Fruit fly (Drosophila melanogaster) whole organism, embryonic: Measurements from ENCODE around the gene bon.
A peak's percentile ranks its signal among the peaks of the same experiment; 100 is the strongest.

Experiments used
- Atf-2 ChIP-seq: fragments of 200-800 bp; sonication (Bioruptor generic); optimal IDR thresholded peaks from 2 replicates; lab custom pipeline; 2016; ENCODE audit warnings: missing biosample characterization, missing genetic modification characterization
- CG10462 ChIP-seq: fragments of 200-800 bp; sonication (Bioruptor generic); optimal IDR thresholded peaks from 2 replicates; lab custom pipeline; 2016; ENCODE audit warnings: missing biosample characterization, missing genetic modification characterization
- CG11560 ChIP-seq: fragments of 200-800 bp; sonication (Bioruptor generic); IDR thresholded peaks from 3 replicates; pipeline ENCODE4 v1.3.6; 2022; ENCODE audit warnings: missing biosample characterization, missing genetic modification characterization
- CG12391 ChIP-seq: fragments of 200-800 bp; sonication (Bioruptor generic); optimal IDR thresholded peaks from 3 replicates; lab custom pipeline; 2018; ENCODE audit warnings: missing biosample characterization, mild to moderate bottlenecking, missing genetic modification characterization, moderate library complexity
- CG14965 ChIP-seq: fragments of 200-800 bp; sonication (Bioruptor generic); optimal IDR thresholded peaks from 2 replicates; lab custom pipeline; 2016; ENCODE audit warnings: missing biosample characterization, missing genetic modification characterization, borderline replicate concordance
- CG15011 ChIP-seq: fragments of 200-800 bp; sonication (Bioruptor generic); optimal IDR thresholded peaks from 3 replicates; lab custom pipeline; 2018; ENCODE audit warnings: missing biosample characterization, mild to moderate bottlenecking, missing genetic modification characterization
- CG15601 ChIP-seq: fragments of 200-800 bp; sonication (Bioruptor generic); optimal IDR thresholded peaks from 3 replicates; lab custom pipeline; 2019; ENCODE audit warnings: missing biosample characterization, mild to moderate bottlenecking, missing genetic modification characterization, moderate library complexity
- CG2199 ChIP-seq: fragments of 200-800 bp; sonication (Bioruptor generic); IDR thresholded peaks from 3 replicates; pipeline ENCODE4 v1.3.6; 2022; ENCODE audit warnings: missing biosample characterization, missing genetic modification characterization
- CG30403 ChIP-seq: fragments of 200-800 bp; sonication (Bioruptor generic); optimal IDR thresholded peaks from 3 replicates; lab custom pipeline; 2016; ENCODE audit warnings: missing biosample characterization, missing genetic modification characterization
- CG3726 ChIP-seq: fragments of 200-800 bp; sonication (Bioruptor generic); IDR thresholded peaks from 3 replicates; pipeline ENCODE4, ENCODE4 v1.3.6; 2022; ENCODE audit warnings: missing biosample characterization, missing genetic modification characterization
- CG3995 ChIP-seq: fragments of 200-800 bp; sonication (Bioruptor generic); optimal IDR thresholded peaks from 3 replicates; lab custom pipeline; 2016; ENCODE audit warnings: missing biosample characterization, missing genetic modification characterization
- CG4617 ChIP-seq: fragments of 200-800 bp; sonication (Bioruptor generic); optimal IDR thresholded peaks from 3 replicates; lab custom pipeline; 2016; ENCODE audit warnings: missing biosample characterization, missing genetic modification characterization, borderline replicate concordance
- CG4820 ChIP-seq: fragments of 200-800 bp; sonication (Bioruptor generic); optimal IDR thresholded peaks from 3 replicates; lab custom pipeline; 2016; ENCODE audit warnings: missing biosample characterization, missing genetic modification characterization
- CG6254 ChIP-seq: fragments of 200-800 bp; sonication (Bioruptor generic); optimal IDR thresholded peaks from 3 replicates; lab custom pipeline; 2017; ENCODE audit warnings: mild to moderate bottlenecking, missing biosample characterization, missing genetic modification reagents, missing genetic modification characterization
- CG6813 ChIP-seq: fragments of 200-800 bp; sonication (Bioruptor generic); optimal IDR thresholded peaks from 2 replicates; lab custom pipeline; 2017; ENCODE audit warnings: missing biosample characterization, missing genetic modification characterization, mild to moderate bottlenecking, moderate library complexity, missing genetic modification reagents
- CG7271 ChIP-seq: fragments of 200-800 bp; sonication (Bioruptor generic); optimal IDR thresholded peaks from 2 replicates; lab custom pipeline; 2018; ENCODE audit warnings: missing biosample characterization, mild to moderate bottlenecking, missing genetic modification characterization, moderate library complexity
- CG8944 ChIP-seq: fragments of 200-800 bp; sonication (Bioruptor generic); optimal IDR thresholded peaks from 3 replicates; lab custom pipeline; 2016; ENCODE audit warnings: missing biosample characterization, missing genetic modification characterization
- CG9797 ChIP-seq: fragments of 200-800 bp; sonication (Bioruptor generic); optimal IDR thresholded peaks from 3 replicates; lab custom pipeline; 2018; ENCODE audit warnings: missing biosample characterization, mild to moderate bottlenecking, missing genetic modification characterization
- CkIIα-i1 ChIP-seq: fragments of 200-800 bp; sonication (Bioruptor generic); IDR thresholded peaks from 2 replicates; pipeline ENCODE4 v1.3.6; 2022; ENCODE audit warnings: missing biosample characterization, missing genetic modification characterization
- Doc3 ChIP-seq: fragments of 200-800 bp; sonication (Bioruptor generic); IDR thresholded peaks from 3 replicates; pipeline ENCODE4 v1.3.6; 2022; ENCODE audit warnings: missing biosample characterization, missing genetic modification characterization; ENCODE audit not compliant: partially characterized antibody
- Dref ChIP-seq: fragments of 200-800 bp; sonication (Bioruptor generic); IDR thresholded peaks from 2 replicates; pipeline ENCODE4 v1.3.6; 2022; ENCODE audit warnings: missing biosample characterization, missing genetic modification characterization
- E2f2 ChIP-seq: fragments of 200-800 bp; sonication (Bioruptor generic); IDR thresholded peaks from 2 replicates; pipeline ENCODE4 v1.3.6; 2022; ENCODE audit warnings: missing biosample characterization, missing genetic modification characterization
- H15 ChIP-seq: fragments of 200-800 bp; sonication (Bioruptor generic); IDR thresholded peaks from 3 replicates; pipeline ENCODE4 v1.3.6; 2022; ENCODE audit warnings: missing biosample characterization, missing genetic modification characterization
- Hmx ChIP-seq: fragments of 200-800 bp; sonication (Bioruptor generic); optimal IDR thresholded peaks from 2 replicates; lab custom pipeline; 2016; ENCODE audit warnings: missing biosample characterization, missing genetic modification characterization
- Hr3 ChIP-seq: fragments of 200-800 bp; sonication (Bioruptor generic); optimal IDR thresholded peaks from 3 replicates; lab custom pipeline; 2016; ENCODE audit warnings: missing biosample characterization, missing genetic modification characterization
- Lhr ChIP-seq: fragments of 200-800 bp; sonication (Bioruptor generic); optimal IDR thresholded peaks from 3 replicates; lab custom pipeline; 2017; ENCODE audit warnings: mild to moderate bottlenecking, missing biosample characterization, missing genetic modification reagents, missing genetic modification characterization
- NFAT ChIP-seq: fragments of 200-800 bp; sonication (Bioruptor generic); IDR thresholded peaks from 2 replicates; pipeline ENCODE4 v1.3.6; 2022; ENCODE audit warnings: missing biosample characterization, missing genetic modification characterization
- Pdp1 ChIP-seq, 2 experiments: fragments of 200-800 bp; sonication (Bioruptor generic); optimal IDR thresholded peaks; 3 replicates each; lab custom pipeline; 2016; ENCODE audit warnings: missing biosample characterization in 2 of 2, missing genetic modification characterization in 2 of 2, mild to moderate bottlenecking in 1 of 2, moderate library complexity in 1 of 2
- Scr ChIP-seq: fragments of 200-800 bp; sonication (Bioruptor generic); IDR thresholded peaks from 2 replicates; pipeline ENCODE4 v1.3.6; 2022; ENCODE audit warnings: missing biosample characterization, missing genetic modification characterization; ENCODE audit not compliant: partially characterized antibody
- Stat92E ChIP-seq, 3 experiments: fragments of >200 bp in 2 of 3; fragments of 200-800 bp in 1 of 3; sonication (Bioruptor generic) in 1 of 3; optimal IDR thresholded peaks; 2 replicates each; lab custom pipeline; 2017 to 2019; ENCODE audit warnings: missing biosample characterization in 3 of 3, missing genetic modification characterization in 3 of 3, mild to moderate bottlenecking in 1 of 3, moderate library complexity in 1 of 3
- ab ChIP-seq: fragments of 200-800 bp; sonication (Bioruptor generic); optimal IDR thresholded peaks from 2 replicates; lab custom pipeline; 2016; ENCODE audit warnings: missing biosample characterization, missing genetic modification characterization
- bbx ChIP-seq: fragments of 200-800 bp; sonication (Bioruptor generic); IDR thresholded peaks from 2 replicates; pipeline ENCODE4 v1.3.6; 2022; ENCODE audit warnings: missing biosample characterization, missing genetic modification characterization; ENCODE audit not compliant: partially characterized antibody
- ci ChIP-seq: fragments of 200-800 bp; sonication (Bioruptor generic); IDR thresholded peaks from 3 replicates; pipeline ENCODE4 v1.3.6; 2022; ENCODE audit warnings: missing biosample characterization, missing genetic modification characterization
- crc ChIP-seq: fragments of 200-800 bp; sonication (Bioruptor generic); optimal IDR thresholded peaks from 2 replicates; lab custom pipeline; 2016; ENCODE audit warnings: missing biosample characterization, missing genetic modification characterization
- dm ChIP-seq: fragments of 200-800 bp; sonication (Bioruptor generic); optimal IDR thresholded peaks from 3 replicates; lab custom pipeline; 2016; ENCODE audit warnings: missing biosample characterization, missing genetic modification characterization
- ftz-f1 ChIP-seq: fragments of 200-800 bp; sonication (Bioruptor generic); optimal IDR thresholded peaks from 2 replicates; lab custom pipeline; 2016; ENCODE audit warnings: missing biosample characterization, missing genetic modification characterization
- gsb-n ChIP-seq: fragments of 200-800 bp; sonication (Bioruptor generic); optimal IDR thresholded peaks from 3 replicates; lab custom pipeline; 2018; ENCODE audit warnings: missing biosample characterization, mild to moderate bottlenecking, missing genetic modification characterization
- nmo ChIP-seq: fragments of 200-800 bp; sonication (Bioruptor generic); optimal IDR thresholded peaks from 2 replicates; lab custom pipeline; 2018; ENCODE audit warnings: missing biosample characterization, mild to moderate bottlenecking, missing genetic modification characterization, moderate library complexity
- prd ChIP-seq, 3 experiments: fragments of >200 bp in 2 of 3; fragments of 200-800 bp in 1 of 3; sonication (Bioruptor generic) in 1 of 3; optimal IDR thresholded peaks in 2 of 3; IDR thresholded peaks in 1 of 3; 2 replicates in 2 of 3; 3 replicates in 1 of 3; pipeline versions ENCODE4 v1.3.6 to Lab custom; 2017 to 2022; ENCODE audit warnings: missing biosample characterization in 1 of 3, missing genetic modification characterization in 1 of 3
- pros ChIP-seq: fragments of 200-800 bp; sonication (Bioruptor generic); optimal IDR thresholded peaks from 3 replicates; lab custom pipeline; 2019; ENCODE audit warnings: missing biosample characterization, mild to moderate bottlenecking, missing genetic modification characterization, moderate library complexity
- pum ChIP-seq: fragments of 200-800 bp; sonication (Bioruptor generic); optimal IDR thresholded peaks from 2 replicates; lab custom pipeline; 2016; ENCODE audit warnings: missing biosample characterization, missing genetic modification characterization
- ranshi ChIP-seq: fragments of 200-800 bp; sonication (Bioruptor generic); IDR thresholded peaks from 2 replicates; pipeline ENCODE4 v1.3.6; 2022; ENCODE audit warnings: missing biosample characterization, missing genetic modification characterization
- run ChIP-seq: fragments of 200-800 bp; sonication (Bioruptor generic); optimal IDR thresholded peaks from 3 replicates; lab custom pipeline; 2018; ENCODE audit warnings: missing biosample characterization, mild to moderate bottlenecking, missing genetic modification characterization
- salm ChIP-seq: fragments of 200-800 bp; sonication (Bioruptor generic); optimal IDR thresholded peaks from 2 replicates; lab custom pipeline; 2018; ENCODE audit warnings: missing biosample characterization, mild to moderate bottlenecking, missing genetic modification characterization
- scrt ChIP-seq: fragments of 200-800 bp; sonication (Bioruptor generic); optimal IDR thresholded peaks from 2 replicates; lab custom pipeline; 2018; ENCODE audit warnings: missing biosample characterization, mild to moderate bottlenecking, missing genetic modification characterization, moderate library complexity
- sd ChIP-seq: fragments of 200-800 bp; sonication (Bioruptor generic); optimal IDR thresholded peaks from 3 replicates; lab custom pipeline; 2018; ENCODE audit warnings: missing biosample characterization, mild to moderate bottlenecking, missing genetic modification characterization, moderate library complexity
- slou ChIP-seq: fragments of 200-800 bp; sonication (Bioruptor generic); optimal IDR thresholded peaks from 3 replicates; lab custom pipeline; 2016; ENCODE audit warnings: missing biosample characterization, missing genetic modification characterization
- trem ChIP-seq: fragments of 200-800 bp; optimal IDR thresholded peaks from 3 replicates; lab custom pipeline; 2019; ENCODE audit warnings: missing biosample characterization, mild to moderate bottlenecking, missing genetic modification characterization, moderate library complexity
- tup ChIP-seq: fragments of 200-800 bp; sonication (Bioruptor generic); optimal IDR thresholded peaks from 2 replicates; lab custom pipeline; 2016; ENCODE audit warnings: missing biosample characterization, mild to moderate bottlenecking, missing genetic modification characterization, moderate library complexity
- zen2 ChIP-seq: fragments of 200-800 bp; sonication (Bioruptor generic); IDR thresholded peaks from 3 replicates; pipeline ENCODE4 v1.3.6; 2022; ENCODE audit warnings: missing biosample characterization, missing genetic modification characterization; ENCODE audit not compliant: partially characterized antibody

Gene bon

DNA sequence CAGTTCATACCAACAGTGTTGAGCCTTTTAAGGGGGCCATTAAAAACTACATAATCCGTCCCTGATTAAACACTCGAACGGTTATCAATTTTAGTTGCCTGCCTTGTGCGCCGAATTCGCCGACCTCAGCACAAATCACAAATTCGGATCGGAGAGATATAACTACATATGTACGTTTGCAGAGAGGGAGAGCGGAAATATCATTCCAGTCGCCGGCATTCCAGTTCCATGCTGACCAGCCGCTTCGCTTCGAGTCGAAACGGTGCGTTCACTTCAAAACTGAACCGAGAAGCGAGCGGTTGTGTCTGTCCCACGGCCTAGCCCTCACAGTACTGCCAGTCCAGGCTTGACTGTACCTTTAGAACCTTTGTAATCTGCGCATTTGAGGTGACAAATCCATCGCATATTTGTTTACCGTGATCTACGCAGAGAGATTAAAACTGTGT lies 18.4 kb upstream of the bon start (continued):
- TF ChIP-seq CG8944 (GFP tag; lab: Kevin White, UChicago) (no peak), tup (GFP tag; lab: Kevin White, UChicago) (no peak), CG6254 (GFP tag; lab: Kevin White, UChicago) (no peak), Hmx (GFP tag; lab: Kevin White, UChicago) (no peak), Hr3 (no peak), CG9797 (GFP tag; lab: Kevin White, UChicago) (no peak), CG2199 (GFP tag; lab: Robert Waterston, UW) (no peak), CG14965 (GFP tag; lab: Kevin White, UChicago) (no peak), CG4820 (GFP tag; lab: Kevin White, UChicago) (no peak), Atf-2 (no peak), run (tag; lab: Kevin White, UChicago) (no peak), sd (tag; lab: Kevin White, UChicago) (peak; percentile 61), Doc3 (GFP tag; lab: Robert Waterston, UW) (no peak), CG12391 (tag; lab: Kevin White, UChicago) (no peak), slou (GFP tag; lab: Kevin White, UChicago) (no peak), gsb-n (no peak), Scr (GFP tag; lab: Robert Waterston, UW) (no peak), ftz-f1 (GFP tag; lab: Kevin White, UChicago) (peak; percentile 38), crc (GFP tag; lab: Kevin White, UChicago) (no peak), ranshi (GFP tag; lab: Robert Waterston, UW) (no peak), CG11560 (no peak), pum (no peak), NFAT (GFP tag; lab: Robert Waterston, UW) (peak; percentile 32; the same call in 1 of the 2 replicates), CG3726 (no peak), CG15011 (GFP tag; lab: Kevin White, UChicago) (no peak), ab (no peak), pros (GFP tag; lab: Kevin White, UChicago) (no peak), salm (tag; lab: Kevin White, UChicago) (no peak), H15 (GFP tag; lab: Robert Waterston, UW) (no peak)

DNA sequence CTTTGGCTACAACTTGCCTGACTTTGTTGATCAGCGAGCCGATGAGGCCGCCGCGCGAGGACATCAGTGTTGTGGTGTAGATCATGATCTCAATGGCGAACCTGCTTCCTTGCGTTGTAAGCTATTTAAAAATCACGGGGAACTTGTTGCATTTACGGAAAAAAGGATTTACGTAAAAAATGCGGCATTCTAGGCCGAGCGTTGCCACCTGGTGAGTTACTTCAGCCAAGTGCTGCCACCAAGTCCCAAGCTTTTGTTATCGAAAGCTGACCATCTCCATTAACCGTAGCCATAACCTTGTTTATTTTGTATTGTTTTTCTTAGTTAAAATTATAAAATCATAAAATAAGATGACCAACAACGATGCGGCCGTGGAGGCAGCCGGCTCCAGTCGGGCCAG lies 16.1 kb upstream of the bon start, which contains the start of the genes TFAM and CG5412:
TSS of gene TFAM (minus strand) at position 222 of the 400 bp plus-strand sequence.
TSS of gene CG5412 (plus strand) at position 265 of the 400 bp plus-strand sequence.
- peak; percentile 56; the same call in 1 of the 2 replicates for TF ChIP-seq E2f2
- peak; percentile 24 for TF ChIP-seq dm (GFP tag; lab: Kevin White, UChicago)
- TF ChIP-seq bbx: peak; percentile 61; the same call in 1 of the 2 replicates
- peak in 1 of 3 experiments; percentile 49 for TF ChIP-seq Stat92E (GFP tag; optimal IDR thresholded peaks at IDR 0.05; lab: Kevin White, UChicago)
- peak; percentile 14 for TF ChIP-seq nmo (GFP tag; lab: Kevin White, UChicago)
- 0 out of 3 replicates have a peak, but pooled peaks have one; percentile 9 for TF ChIP-seq ci
- TF ChIP-seq CG30403 (GFP tag; lab: Kevin White, UChicago): no peak
- TF ChIP-seq CG15601 (tag; lab: Kevin White, UChicago): no peak
- TF ChIP-seq CG6813 (GFP tag; lab: Kevin White, UChicago): peak; percentile 2
- TF ChIP-seq CG10462: no peak
- TF ChIP-seq scrt (GFP tag; lab: Kevin White, UChicago): peak; percentile 85
- TF ChIP-seq Dref (GFP tag; lab: Robert Waterston, UW): peak; percentile 75
- peak; percentile 55 for TF ChIP-seq trem (tag; lab: Kevin White, UChicago)
- TF ChIP-seq Lhr (GFP tag; lab: Kevin White, UChicago): peak; percentile 13
- TF ChIP-seq slou (GFP tag; lab: Kevin White, UChicago): no peak
- peak in 1 of 2 experiments; percentile 91 for TF ChIP-seq Pdp1 (GFP tag; optimal IDR thresholded peaks at IDR 0.05; lab: Kevin White, UChicago)
- TF ChIP-seq CG3995 (GFP tag; lab: Kevin White, UChicago): peak; percentile 13
- TF ChIP-seq CG7271 (tag; lab: Kevin White, UChicago): no peak
- peak; percentile 33; the same call in 1 of the 3 replicates for TF ChIP-seq zen2 (GFP tag; lab: Robert Waterston, UW)
- TF ChIP-seq ftz-f1 (GFP tag; lab: Kevin White, UChicago): peak; percentile 71
- TF ChIP-seq CG4617 (GFP tag; lab: Kevin White, UChicago): peak; percentile 85
- TF ChIP-seq CkIIα-i1 (GFP tag; lab: Robert Waterston, UW): no peak
- no peak for TF ChIP-seq prd (optimal IDR thresholded peaks at IDR 0.05; lab: Kevin White, UChicago)
- no peak for TF ChIP-seq prd (GFP tag; IDR thresholded peaks at IDR 0.05; lab: Robert Waterston, UW)
